Fruit fly (Drosophila melanogaster) whole organism, adult: ENCODE results near the gene rho-4.

Source experiments
- CG12768 ChIP-seq: fragments of 200-800 bp; sonication (Bioruptor generic); optimal IDR thresholded peaks from 2 replicates; lab custom pipeline; 2017; ENCODE audit warnings: missing biosample characterization, missing genetic modification characterization, mild to moderate bottlenecking, moderate library complexity, missing genetic modification reagents
- CG14711 ChIP-seq: fragments of 200-800 bp; sonication (Bioruptor generic); optimal IDR thresholded peaks from 2 replicates; lab custom pipeline; 2018; ENCODE audit warnings: missing biosample characterization, mild to moderate bottlenecking, missing genetic modification characterization, moderate library complexity
- CG33017 ChIP-seq: fragments of 200-800 bp; sonication (Bioruptor generic); optimal IDR thresholded peaks from 2 replicates; lab custom pipeline; 2018; ENCODE audit warnings: missing biosample characterization, mild to moderate bottlenecking, missing genetic modification characterization, moderate library complexity
- CG5204 ChIP-seq: fragments of 200-800 bp; sonication (Bioruptor generic); optimal IDR thresholded peaks from 2 replicates; lab custom pipeline; 2016; ENCODE audit warnings: missing biosample characterization, missing genetic modification characterization
- Crg-1 ChIP-seq: fragments of 200-800 bp; sonication (Bioruptor generic); optimal IDR thresholded peaks from 2 replicates; lab custom pipeline; 2016; ENCODE audit warnings: missing biosample characterization, missing genetic modification characterization
- bab1 ChIP-seq: fragments of 200-800 bp; sonication (Bioruptor generic); optimal IDR thresholded peaks from 3 replicates; lab custom pipeline; 2019; ENCODE audit warnings: missing biosample characterization, mild to moderate bottlenecking, missing genetic modification characterization, moderate library complexity
- cic ChIP-seq: fragments of 200-800 bp; sonication (Bioruptor generic); optimal IDR thresholded peaks from 2 replicates; lab custom pipeline; 2017; ENCODE audit warnings: missing biosample characterization, mild to moderate bottlenecking, missing genetic modification characterization, moderate library complexity
- kay ChIP-seq: fragments of 200-800 bp; sonication (Bioruptor generic); peaks from one replicate; lab custom pipeline; 2016; ENCODE audit warnings: missing biosample characterization, missing genetic modification characterization, borderline replicate concordance
- ovo ChIP-seq: fragments of 200-800 bp; sonication (Bioruptor generic); optimal IDR thresholded peaks from 2 replicates; lab custom pipeline; 2016; ENCODE audit warnings: missing biosample characterization, missing genetic modification characterization

- TF ChIP-seq CG33017 (tag; lab: Kevin White, UChicago) (no peak), kay (GFP tag; lab: Kevin White, UChicago) (no peak), bab1 (GFP tag; lab: Kevin White, UChicago) (no peak), cic (no peak), ovo (GFP tag; lab: Kevin White, UChicago) (no peak), CG12768 (GFP tag; lab: Kevin White, UChicago) (no peak), CG5204 (GFP tag; lab: Kevin White, UChicago) (no peak), CG14711 (no peak), Crg-1 (no peak)
These were observed 40.8 kb downstream of the rho-4 start for dm6 chrX:11640477-11640876.
